Worm (Caenorhabditis elegans): Measurements from ENCODE around the gene lipl-1.

Gene lipl-1

DNA sequence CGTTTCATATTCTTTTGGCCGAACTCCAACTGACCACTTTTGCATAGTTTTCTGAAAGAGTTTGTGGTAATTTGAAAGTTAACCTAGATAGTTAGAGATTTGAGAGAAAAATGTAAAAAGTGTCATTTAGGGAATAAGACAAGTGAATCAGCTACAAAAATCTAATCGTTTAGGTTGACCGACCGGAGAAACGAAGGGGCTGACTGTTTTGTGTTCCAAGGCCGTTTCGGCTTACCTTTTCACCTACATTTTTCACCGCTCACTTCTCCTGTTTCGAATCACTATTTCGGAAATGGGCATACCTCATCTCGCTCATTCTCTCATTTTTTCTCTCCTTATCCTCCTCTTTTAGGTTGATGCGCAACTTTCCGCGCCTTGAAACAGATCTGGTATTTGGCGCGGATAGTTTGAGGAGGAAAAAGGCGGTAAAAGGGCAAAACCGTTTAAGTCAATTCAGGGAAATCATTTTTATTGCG is 41.3 kb downstream of the lipl-1 start, which contains the start of gene mpst-7:
Gene mpst-7, minus strand, starts transcription at position 51 of the 476 bp plus-strand sequence.
- TF ChIP-seq ztf-29 (GFP tag; IDR thresholded peaks at IDR 0.05): no peak
- TF ChIP-seq cog-1 (tag; optimal IDR thresholded peaks at IDR 0.05): no peak
- no peak for TF ChIP-seq med-1 (GFP tag; optimal IDR thresholded peaks at IDR 0.05; ENCODE audit: insufficient read depth)
- no peak for TF ChIP-seq ztf-23 (GFP tag; IDR thresholded peaks at IDR 0.05)
- no peak for TF ChIP-seq klf-2 (GFP tag; conservative IDR thresholded peaks at IDR 0.05)
- TF ChIP-seq ref-1 (GFP tag; conservative IDR thresholded peaks at IDR 0.05): no peak
- TF ChIP-seq tab-1 (GFP tag; IDR thresholded peaks at IDR 0.05): no peak
- TF ChIP-seq flt-1 (GFP tag; IDR thresholded peaks at IDR 0.05): no peak
- TF ChIP-seq T22C8.4 (GFP tag; IDR thresholded peaks at IDR 0.05): no peak

DNA sequence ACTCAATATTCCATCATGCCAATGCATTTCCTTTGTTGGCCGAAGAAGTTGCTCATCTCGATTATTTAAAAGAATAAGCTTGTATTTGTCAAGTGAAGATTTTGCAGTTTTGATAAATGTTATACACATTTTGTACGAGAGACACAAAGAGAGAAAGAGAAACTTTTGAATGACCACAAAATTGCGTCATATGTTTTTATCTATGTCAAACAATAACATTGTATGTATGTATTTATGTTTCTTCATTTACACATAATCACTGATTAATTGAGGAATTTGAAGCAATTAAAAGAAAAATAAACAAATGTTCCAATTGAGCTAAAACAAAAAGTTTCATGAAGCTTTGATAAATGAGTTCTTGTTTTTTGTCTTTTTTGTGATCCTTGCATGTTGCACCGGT is 43.4 kb downstream of the lipl-1 start, which contains the start of gene hrg-9:
Gene hrg-9, minus strand, starts transcription at position 152 of the 400 bp plus-strand sequence.
- no peak for TF ChIP-seq tab-1 (GFP tag; IDR thresholded peaks at IDR 0.05)
- no peak for TF ChIP-seq flt-1 (GFP tag; IDR thresholded peaks at IDR 0.05)
- TF ChIP-seq med-1 (GFP tag; optimal IDR thresholded peaks at IDR 0.05; ENCODE audit: insufficient read depth): no peak
- no peak for TF ChIP-seq cog-1 (tag; optimal IDR thresholded peaks at IDR 0.05)
- TF ChIP-seq ztf-23 (GFP tag; IDR thresholded peaks at IDR 0.05): no peak
- TF ChIP-seq klf-2 (GFP tag; conservative IDR thresholded peaks at IDR 0.05): no peak
- TF ChIP-seq ref-1 (GFP tag; conservative IDR thresholded peaks at IDR 0.05): no peak
- TF ChIP-seq T22C8.4 (GFP tag; IDR thresholded peaks at IDR 0.05): no peak
- TF ChIP-seq ztf-29 (GFP tag; IDR thresholded peaks at IDR 0.05): no peak

DNA sequence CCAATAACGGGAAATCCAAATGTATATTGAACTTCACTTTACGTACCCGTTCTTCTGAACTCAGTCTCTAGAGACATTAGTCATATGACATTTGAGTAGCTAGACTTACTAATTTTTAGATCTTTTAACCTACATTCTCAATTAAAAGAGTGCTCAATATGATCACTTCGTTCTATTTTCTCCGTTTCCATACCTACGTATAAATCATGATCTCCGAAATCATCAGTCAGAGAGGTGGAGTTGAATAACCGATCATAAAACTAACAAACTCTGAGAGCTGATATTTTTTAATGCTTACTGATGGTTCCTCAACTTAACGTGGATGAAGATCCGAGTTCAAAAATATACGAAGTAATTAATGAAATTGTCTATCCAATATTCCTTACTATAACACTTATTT is 44.3 kb downstream of the lipl-1 start, which contains the start of gene srd-35:
Gene srd-35, plus strand, starts transcription at position 301 of the 400 bp plus-strand sequence.
- no peak for TF ChIP-seq ztf-29 (GFP tag; IDR thresholded peaks at IDR 0.05)
- TF ChIP-seq klf-2 (GFP tag; conservative IDR thresholded peaks at IDR 0.05): no peak

DNA sequence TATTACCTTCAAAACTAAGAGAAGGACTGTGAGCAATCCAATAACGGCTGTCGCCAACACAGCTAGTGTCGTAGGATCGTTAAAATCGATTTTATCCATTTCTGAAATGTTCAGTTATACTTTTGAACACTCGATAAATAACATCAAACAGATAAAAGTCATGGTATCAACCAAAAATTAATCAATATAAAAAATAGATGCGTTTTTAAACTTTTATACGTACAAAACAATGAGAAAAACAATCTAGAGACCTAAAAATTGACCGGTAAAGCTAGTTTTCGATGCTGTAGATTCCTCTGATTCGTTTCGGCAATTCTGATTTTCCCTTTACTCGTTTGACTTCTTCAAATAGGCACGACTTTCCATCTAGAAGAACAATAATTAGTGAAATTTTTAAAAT is 47.3 kb downstream of the lipl-1 start, which contains the start of gene R186.3:
Gene R186.3, minus strand, starts transcription at position 101 of the 400 bp plus-strand sequence.
- TF ChIP-seq ztf-23 (GFP tag; IDR thresholded peaks at IDR 0.05): no peak
- TF ChIP-seq med-1 (GFP tag; optimal IDR thresholded peaks at IDR 0.05; ENCODE audit: insufficient read depth): no peak
- no peak for TF ChIP-seq klf-2 (GFP tag; conservative IDR thresholded peaks at IDR 0.05)
- TF ChIP-seq tab-1 (GFP tag; IDR thresholded peaks at IDR 0.05): no peak
- TF ChIP-seq cog-1 (tag; optimal IDR thresholded peaks at IDR 0.05): no peak
- TF ChIP-seq T22C8.4 (GFP tag; IDR thresholded peaks at IDR 0.05): no peak
- no peak for TF ChIP-seq flt-1 (GFP tag; IDR thresholded peaks at IDR 0.05)
- no peak for TF ChIP-seq ref-1 (GFP tag; conservative IDR thresholded peaks at IDR 0.05)
- no peak for TF ChIP-seq ztf-29 (GFP tag; IDR thresholded peaks at IDR 0.05)

DNA sequence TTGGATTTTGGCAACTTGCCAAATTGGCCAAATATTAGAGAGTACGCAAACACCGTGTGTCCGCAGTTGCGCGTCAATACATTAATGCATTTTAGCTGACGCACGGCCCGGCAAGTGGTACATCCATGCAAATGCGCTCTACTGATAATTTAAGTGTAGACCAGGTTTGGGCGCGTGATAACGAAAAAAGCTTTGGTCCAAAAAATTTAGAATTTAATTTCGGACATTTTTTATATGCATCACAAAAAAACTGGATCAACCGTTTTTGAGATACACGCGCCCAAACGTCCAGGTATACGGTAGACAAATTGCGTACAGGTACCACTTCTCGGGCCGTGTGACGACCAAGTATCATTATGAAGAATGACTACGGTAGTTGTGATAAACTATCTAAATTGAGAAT is 48.1 kb downstream of the lipl-1 start, which contains the start of gene R186.8:
Gene R186.8, minus strand, starts transcription at position 58 of the 403 bp plus-strand sequence.
- TF ChIP-seq cog-1 (tag; optimal IDR thresholded peaks at IDR 0.05): peak; percentile 52

DNA sequence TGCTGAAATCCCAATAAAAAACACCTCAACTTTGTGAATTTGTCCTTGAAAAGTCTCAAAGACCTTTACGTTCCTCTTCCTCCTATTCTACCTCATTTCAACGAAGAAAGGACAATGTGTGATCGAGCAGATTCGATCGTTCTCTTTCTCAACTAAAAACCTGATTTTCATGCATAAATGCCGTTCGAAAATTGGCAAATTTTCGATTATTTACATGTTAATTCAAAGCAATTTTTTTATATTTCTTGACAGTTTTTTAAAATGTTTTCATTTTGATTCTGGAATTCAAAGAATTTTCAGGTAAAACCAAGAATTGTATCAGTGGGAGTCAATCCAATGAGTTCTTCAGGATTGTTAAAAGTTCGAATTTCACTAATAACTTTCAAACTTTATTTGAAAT is 48.8 kb downstream of the lipl-1 start, which contains the start of gene lin-46:
Gene lin-46, plus strand, starts transcription at position 301 of the 400 bp plus-strand sequence.
- no peak for TF ChIP-seq T22C8.4 (GFP tag; IDR thresholded peaks at IDR 0.05)
- no peak for TF ChIP-seq ztf-29 (GFP tag; IDR thresholded peaks at IDR 0.05)
- TF ChIP-seq med-1 (GFP tag; optimal IDR thresholded peaks at IDR 0.05; ENCODE audit: insufficient read depth): no peak
- TF ChIP-seq klf-2 (GFP tag; conservative IDR thresholded peaks at IDR 0.05): no peak
- TF ChIP-seq tab-1 (GFP tag; IDR thresholded peaks at IDR 0.05): no peak
- no peak for TF ChIP-seq cog-1 (tag; optimal IDR thresholded peaks at IDR 0.05)
- TF ChIP-seq flt-1 (GFP tag; IDR thresholded peaks at IDR 0.05): no peak
- no peak for TF ChIP-seq ref-1 (GFP tag; conservative IDR thresholded peaks at IDR 0.05)

DNA sequence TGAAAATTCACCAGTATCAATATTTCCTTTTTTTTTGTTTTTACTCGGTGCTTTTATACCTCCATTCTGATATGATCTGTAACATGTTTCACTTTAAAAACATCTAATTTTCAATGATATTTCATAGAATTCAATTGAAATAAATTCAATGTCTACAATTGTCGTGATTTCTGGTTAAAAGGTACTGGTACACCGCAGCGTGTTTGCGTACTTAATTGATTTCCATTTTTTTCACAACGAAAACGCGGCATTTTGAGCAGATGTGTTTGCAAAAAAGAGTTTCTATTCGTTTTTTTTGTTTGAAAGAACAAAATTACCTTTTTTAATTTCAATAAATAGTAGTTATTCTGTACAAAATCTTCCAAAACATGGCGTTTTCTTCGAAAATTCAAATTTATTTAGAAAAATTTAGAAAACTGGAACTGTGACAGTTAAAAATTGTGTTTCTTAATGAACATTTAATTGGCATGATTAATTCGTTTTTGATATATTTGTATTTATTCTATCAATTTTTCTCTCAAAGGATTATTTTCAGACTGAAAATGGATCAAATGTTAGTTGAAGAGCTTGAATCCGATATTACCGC is 50.9 kb downstream of the lipl-1 start, which contains the start of gene pnn-1:
Gene pnn-1, plus strand, starts transcription at position 536 of the 586 bp plus-strand sequence.
- no peak for TF ChIP-seq flt-1 (GFP tag; IDR thresholded peaks at IDR 0.05)
- TF ChIP-seq ref-1 (GFP tag; conservative IDR thresholded peaks at IDR 0.05): no peak
- TF ChIP-seq klf-2 (GFP tag; conservative IDR thresholded peaks at IDR 0.05): no peak
- no peak for TF ChIP-seq cog-1 (tag; optimal IDR thresholded peaks at IDR 0.05)
- no peak for TF ChIP-seq med-1 (GFP tag; optimal IDR thresholded peaks at IDR 0.05; ENCODE audit: insufficient read depth)
- no peak for TF ChIP-seq ztf-23 (GFP tag; IDR thresholded peaks at IDR 0.05)
- no peak for TF ChIP-seq ztf-29 (GFP tag; IDR thresholded peaks at IDR 0.05)
- TF ChIP-seq tab-1 (GFP tag; IDR thresholded peaks at IDR 0.05): no peak
- TF ChIP-seq T22C8.4 (GFP tag; IDR thresholded peaks at IDR 0.05): no peak
